Fruit fly (Drosophila melanogaster) whole organism, prepupa: ENCODE results near the gene CG14655.

ENCODE experiments used
- CG15336 ChIP-seq: fragments of 200-800 bp; sonication (Bioruptor generic); IDR thresholded peaks from 2 replicates; pipeline ENCODE4 v1.3.6; 2022; ENCODE audit warnings: missing biosample characterization, missing genetic modification characterization
- Eip93F ChIP-seq: fragments of 200-800 bp; sonication (Bioruptor generic); optimal IDR thresholded peaks from 2 replicates; lab custom pipeline; 2016; ENCODE audit warnings: missing biosample characterization, mild to moderate bottlenecking, missing genetic modification characterization

- TF ChIP-seq Eip93F (GFP tag; lab: Kevin White, UChicago): no peak
- no peak for TF ChIP-seq CG15336
Measured at dm6 chr3R:4825188-4825587, 45.1 kb upstream of the CG14655 start.
